Worm (Caenorhabditis elegans) whole organism, L4 larva: ENCODE data around the gene C14C10.10.

Experiments
- ZK546.5 ChIP-seq, 2 experiments: sonication (generic microtip); optimal IDR thresholded peaks; 2 replicates each; lab custom pipeline; 2017; ENCODE audit warnings: missing biosample characterization in 2 of 2, missing genetic modification characterization in 2 of 2
- fkh-10 ChIP-seq: fragments of 150-350 bp; optimal IDR thresholded peaks from 2 replicates; lab custom pipeline; 2014; ENCODE audit warnings: missing biosample characterization, missing genetic modification reagents, missing genetic modification characterization
- hlh-11 ChIP-seq: fragments of 200-800 bp; sonication (Bioruptor generic); optimal IDR thresholded peaks from 2 replicates; lab custom pipeline; 2018; ENCODE audit warnings: mild to moderate bottlenecking, missing genetic modification characterization, missing compliant biosample characterization
- pha-4 ChIP-seq, 2 experiments: fragments of 150-350 bp in 1 of 2; fragments of 200-800 bp in 1 of 2; sonication (Bioruptor generic) in 1 of 2; IDR thresholded peaks in 1 of 2; optimal IDR thresholded peaks in 1 of 2; 2 replicates each; pipeline versions ENCODE4 v1.3.6 to Lab custom; 2014 to 2022; ENCODE audit warnings: missing genetic modification characterization in 2 of 2, missing genetic modification reagents in 2 of 2, missing biosample characterization in 1 of 2, missing compliant biosample characterization in 1 of 2
- snpc-4 ChIP-seq: fragments of 150-350 bp; optimal IDR thresholded peaks from 2 replicates; lab custom pipeline; 2014; ENCODE audit warnings: missing biosample characterization, missing genetic modification characterization

- TF ChIP-seq ZK546.5 (tag; optimal IDR thresholded peaks at IDR 0.05; lab: Kevin White, UChicago), result no peak
- no peak for TF ChIP-seq hlh-11 (tag; lab: Kevin White, UChicago)
- no peak for TF ChIP-seq snpc-4
- TF ChIP-seq pha-4 (GFP tag; IDR thresholded peaks at IDR 0.05; lab: Robert Waterston, UW), result no peak
- TF ChIP-seq pha-4 (tag; optimal IDR thresholded peaks at IDR 0.05; lab: Kevin White, UChicago), result no peak
- no peak for TF ChIP-seq fkh-10 (GFP tag; lab: Kevin White, UChicago)
These were observed 2.9 kb upstream of the C14C10.10 start for ce11 chrV:12601835-12602234.
